Fruit fly (Drosophila melanogaster) whole organism, prepupa: Measurements from ENCODE around the gene CG42658.

ENCODE experiments used
- Blimp-1 ChIP-seq: fragments of 200-800 bp; sonication (Bioruptor generic); optimal IDR thresholded peaks from 3 replicates; lab custom pipeline; 2017; ENCODE audit warnings: missing biosample characterization, missing genetic modification characterization, mild to moderate bottlenecking, moderate library complexity, missing genetic modification reagents
- CG10631 ChIP-seq: fragments of 200-800 bp; sonication (Bioruptor generic); optimal IDR thresholded peaks from 2 replicates; lab custom pipeline; 2016; ENCODE audit warnings: missing biosample characterization, missing genetic modification characterization
- CG11762 ChIP-seq: fragments of 200-800 bp; sonication (Bioruptor generic); optimal IDR thresholded peaks from 3 replicates; lab custom pipeline; 2016; ENCODE audit warnings: missing biosample characterization, missing genetic modification characterization; ENCODE audit not compliant: insufficient read depth
- CG1621 ChIP-seq: fragments of 200-800 bp; sonication (Bioruptor generic); optimal IDR thresholded peaks from 3 replicates; lab custom pipeline; 2018; ENCODE audit warnings: missing biosample characterization, mild to moderate bottlenecking, missing genetic modification characterization
- CG16779 ChIP-seq: fragments of 200-800 bp; sonication (Bioruptor generic); optimal IDR thresholded peaks from 3 replicates; lab custom pipeline; 2017; ENCODE audit warnings: missing biosample characterization, mild to moderate bottlenecking, missing genetic modification characterization
- CG3032 ChIP-seq: fragments of 200-800 bp; optimal IDR thresholded peaks from 2 replicates; lab custom pipeline; 2019; ENCODE audit warnings: missing biosample characterization, mild to moderate bottlenecking, missing genetic modification characterization, moderate library complexity
- CG34406 ChIP-seq: fragments of 200-800 bp; sonication (Bioruptor generic); optimal IDR thresholded peaks from 3 replicates; lab custom pipeline; 2016; ENCODE audit warnings: missing biosample characterization, missing genetic modification characterization
- CG3919 ChIP-seq: fragments of 200-800 bp; sonication (Bioruptor generic); optimal IDR thresholded peaks from 3 replicates; lab custom pipeline; 2016; ENCODE audit warnings: missing biosample characterization, missing genetic modification characterization
- CG4318 ChIP-seq: fragments of 200-800 bp; sonication (Bioruptor generic); optimal IDR thresholded peaks from 3 replicates; lab custom pipeline; 2017; ENCODE audit warnings: missing biosample characterization, mild to moderate bottlenecking, missing genetic modification characterization
- CG6163 ChIP-seq: fragments of 200-800 bp; sonication (Bioruptor generic); IDR thresholded peaks from 3 replicates; pipeline ENCODE4 v1.3.6; 2022; ENCODE audit warnings: missing biosample characterization, missing genetic modification characterization
- CG6808 ChIP-seq: fragments of 200-800 bp; sonication (Bioruptor generic); optimal IDR thresholded peaks from 3 replicates; lab custom pipeline; 2017; ENCODE audit warnings: missing biosample characterization, missing genetic modification characterization, mild to moderate bottlenecking, moderate library complexity, missing genetic modification reagents
- CG8119 ChIP-seq: fragments of 200-800 bp; sonication (Bioruptor generic); IDR thresholded peaks from 3 replicates; pipeline ENCODE4 v1.3.6; 2022; ENCODE audit warnings: missing biosample characterization, missing genetic modification characterization
- CG9139 ChIP-seq: fragments of 200-800 bp; sonication (Bioruptor generic); optimal IDR thresholded peaks from 3 replicates; lab custom pipeline; 2017; ENCODE audit warnings: missing biosample characterization, mild to moderate bottlenecking, missing genetic modification characterization
- Eip78C ChIP-seq: fragments of 200-800 bp; sonication (Bioruptor generic); peaks from one replicate; lab custom pipeline; 2016; ENCODE audit warnings: missing biosample characterization, missing genetic modification characterization
- Eip93F ChIP-seq: fragments of 200-800 bp; sonication (Bioruptor generic); optimal IDR thresholded peaks from 2 replicates; lab custom pipeline; 2016; ENCODE audit warnings: missing biosample characterization, mild to moderate bottlenecking, missing genetic modification characterization
- Gug ChIP-seq: fragments of 200-800 bp; sonication (Bioruptor generic); IDR thresholded peaks from 2 replicates; pipeline ENCODE4 v1.3.6; 2022; ENCODE audit warnings: missing biosample characterization, missing genetic modification characterization
- Hr38 ChIP-seq: sonication (Bioruptor generic); optimal IDR thresholded peaks from 2 replicates; lab custom pipeline; 2016; ENCODE audit warnings: missing biosample characterization, missing genetic modification characterization
- Hr39 ChIP-seq: fragments of 200-800 bp; sonication (Bioruptor generic); optimal IDR thresholded peaks from 2 replicates; lab custom pipeline; 2016; ENCODE audit warnings: missing biosample characterization, missing genetic modification characterization
- Hr4 ChIP-seq: fragments of 200-800 bp; sonication (Bioruptor generic); optimal IDR thresholded peaks from 3 replicates; lab custom pipeline; 2016; ENCODE audit warnings: missing biosample characterization, missing genetic modification characterization
- Lpt ChIP-seq: fragments of 200-800 bp; sonication (Bioruptor generic); optimal IDR thresholded peaks from 3 replicates; lab custom pipeline; 2016; ENCODE audit warnings: missing biosample characterization, missing genetic modification characterization
- Met ChIP-seq: fragments of 200-800 bp; sonication (Bioruptor generic); optimal IDR thresholded peaks from 3 replicates; lab custom pipeline; 2016; ENCODE audit warnings: missing biosample characterization, missing genetic modification characterization
- OdsH ChIP-seq: fragments of 200-800 bp; sonication (Bioruptor generic); optimal IDR thresholded peaks from 3 replicates; lab custom pipeline; 2016; ENCODE audit warnings: missing biosample characterization, missing genetic modification characterization
- Smox ChIP-seq: fragments of 200-800 bp; sonication (Bioruptor generic); optimal IDR thresholded peaks from 3 replicates; lab custom pipeline; 2016; ENCODE audit warnings: missing biosample characterization, missing genetic modification characterization
- Sox102F ChIP-seq: fragments of 200-800 bp; sonication (Bioruptor generic); optimal IDR thresholded peaks from 2 replicates; lab custom pipeline; 2016; ENCODE audit warnings: missing biosample characterization, mild to moderate bottlenecking, missing genetic modification characterization
- Sox14 ChIP-seq: fragments of 200-800 bp; sonication (Bioruptor generic); optimal IDR thresholded peaks from 3 replicates; lab custom pipeline; 2016; ENCODE audit warnings: missing biosample characterization, missing genetic modification characterization
- Sox15 ChIP-seq: fragments of 200-800 bp; sonication (Bioruptor generic); optimal IDR thresholded peaks from 3 replicates; lab custom pipeline; 2016; ENCODE audit warnings: missing biosample characterization, missing genetic modification characterization
- dac ChIP-seq: fragments of 200-800 bp; sonication (Bioruptor generic); optimal IDR thresholded peaks from 2 replicates; lab custom pipeline; 2017; ENCODE audit warnings: missing biosample characterization, mild to moderate bottlenecking, missing genetic modification characterization
- dsx ChIP-seq: fragments of 200-800 bp; optimal IDR thresholded peaks from 3 replicates; lab custom pipeline; 2019; ENCODE audit warnings: missing biosample characterization, mild to moderate bottlenecking, missing genetic modification characterization, moderate library complexity; ENCODE audit not compliant: poor library complexity, severe bottlenecking
- esn ChIP-seq: fragments of 200-800 bp; sonication (Bioruptor generic); optimal IDR thresholded peaks from 2 replicates; lab custom pipeline; 2016; ENCODE audit warnings: missing biosample characterization, mild to moderate bottlenecking, missing genetic modification characterization, moderate library complexity
- fd59A ChIP-seq: fragments of 200-800 bp; sonication (Bioruptor generic); optimal IDR thresholded peaks from 2 replicates; lab custom pipeline; 2017; ENCODE audit warnings: missing biosample characterization, mild to moderate bottlenecking, missing genetic modification characterization, missing genetic modification reagents
- fkh ChIP-seq: fragments of 200-800 bp; sonication (Bioruptor generic); optimal IDR thresholded peaks from 3 replicates; lab custom pipeline; 2017; ENCODE audit warnings: missing biosample characterization, mild to moderate bottlenecking, missing genetic modification characterization, moderate library complexity
- net ChIP-seq: fragments of 200-800 bp; sonication (Bioruptor generic); optimal IDR thresholded peaks from 3 replicates; lab custom pipeline; 2016; ENCODE audit warnings: missing biosample characterization, missing genetic modification characterization
- pdm3 ChIP-seq: fragments of 200-800 bp; sonication (Bioruptor generic); optimal IDR thresholded peaks from 3 replicates; lab custom pipeline; 2016; ENCODE audit warnings: missing biosample characterization, missing genetic modification characterization
- svp ChIP-seq: fragments of 200-800 bp; sonication (Bioruptor generic); peaks from one replicate; lab custom pipeline; 2016; ENCODE audit warnings: missing biosample characterization, missing genetic modification characterization
- vri ChIP-seq: fragments of 200-800 bp; sonication (Bioruptor generic); optimal IDR thresholded peaks from 3 replicates; lab custom pipeline; 2016; ENCODE audit warnings: missing biosample characterization, mild to moderate bottlenecking, missing genetic modification characterization

CG42658 gene

DNA sequence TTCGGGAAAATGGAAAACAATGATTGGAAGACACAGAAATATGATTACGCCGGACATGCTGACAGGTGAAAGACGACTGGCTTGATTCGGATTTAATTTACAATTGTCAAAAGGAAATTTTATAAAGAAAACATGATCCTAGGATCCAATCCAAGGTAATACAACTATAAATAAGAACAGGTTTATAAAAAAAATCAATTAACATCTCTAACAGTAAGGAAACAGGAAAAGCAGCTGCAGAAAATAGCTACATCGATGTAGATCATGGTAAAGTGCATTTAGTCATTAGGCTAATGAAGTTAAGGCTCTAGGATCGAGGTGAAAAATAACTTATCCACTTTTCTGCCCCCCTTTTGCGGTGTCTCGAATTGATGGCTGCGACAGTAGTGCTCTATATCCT lies 1.6 kb upstream of the CG42658 start, which contains the start of gene CG17237:
TSS of gene CG17237 (minus strand) at position 101 of the 400 bp plus-strand sequence.
- TF ChIP-seq esn (GFP tag; lab: Kevin White, UChicago) (no peak), net (GFP tag; lab: Kevin White, UChicago) (no peak), Sox14 (GFP tag; lab: Kevin White, UChicago) (no peak), CG9139 (no peak), Met (GFP tag; lab: Kevin White, UChicago) (no peak), Smox (GFP tag; lab: Kevin White, UChicago) (no peak), Eip93F (GFP tag; lab: Kevin White, UChicago) (no peak), CG3032 (tag; lab: Kevin White, UChicago) (no peak), CG6808 (GFP tag; lab: Kevin White, UChicago) (no peak), CG11762 (no peak), vri (GFP tag; lab: Kevin White, UChicago) (no peak), fkh (GFP tag; lab: Kevin White, UChicago) (no peak), CG16779 (tag; lab: Kevin White, UChicago) (no peak), Hr4 (no peak), Sox15 (GFP tag; lab: Kevin White, UChicago) (no peak), svp (GFP tag; lab: Kevin White, UChicago) (no peak), CG3919 (GFP tag; lab: Kevin White, UChicago) (no peak), CG8119 (GFP tag; lab: Robert Waterston, UW) (no peak), Lpt (no peak)

dm6 chr2L:2286773-2287172 lies 934 bp downstream of the CG42658 start, which contains the start of gene CG31681:
Gene CG31681 (minus strand): TSS chr2L:2286873.
- TF ChIP-seq Sox102F (no peak), CG6808 (GFP tag; lab: Kevin White, UChicago) (no peak), dsx (GFP tag; lab: Kevin White, UChicago) (no peak), Eip93F (GFP tag; lab: Kevin White, UChicago) (no peak), vri (GFP tag; lab: Kevin White, UChicago) (no peak), CG3919 (GFP tag; lab: Kevin White, UChicago) (no peak), CG11762 (no peak), Hr39 (GFP tag; lab: Kevin White, UChicago) (no peak), Blimp-1 (GFP tag; lab: Kevin White, UChicago) (no peak), Hr38 (GFP tag; lab: Kevin White, UChicago) (no peak), Gug (no peak), CG8119 (GFP tag; lab: Robert Waterston, UW) (no peak), OdsH (GFP tag; lab: Kevin White, UChicago) (no peak), CG4318 (GFP tag; lab: Kevin White, UChicago) (no peak), pdm3 (GFP tag; lab: Kevin White, UChicago) (no peak), CG34406 (GFP tag; lab: Kevin White, UChicago) (no peak), Sox14 (GFP tag; lab: Kevin White, UChicago) (no peak)

- TF ChIP-seq Eip78C (GFP tag; lab: Kevin White, UChicago), result no peak
- no peak for TF ChIP-seq CG3919 (GFP tag; lab: Kevin White, UChicago)
Observed at dm6 chr2L:2284863-2285262, 2.8 kb downstream of the CG42658 start, which contains the start of gene CG4271. Gene CG4271 (plus strand): TSS chr2L:2285163.

DNA sequence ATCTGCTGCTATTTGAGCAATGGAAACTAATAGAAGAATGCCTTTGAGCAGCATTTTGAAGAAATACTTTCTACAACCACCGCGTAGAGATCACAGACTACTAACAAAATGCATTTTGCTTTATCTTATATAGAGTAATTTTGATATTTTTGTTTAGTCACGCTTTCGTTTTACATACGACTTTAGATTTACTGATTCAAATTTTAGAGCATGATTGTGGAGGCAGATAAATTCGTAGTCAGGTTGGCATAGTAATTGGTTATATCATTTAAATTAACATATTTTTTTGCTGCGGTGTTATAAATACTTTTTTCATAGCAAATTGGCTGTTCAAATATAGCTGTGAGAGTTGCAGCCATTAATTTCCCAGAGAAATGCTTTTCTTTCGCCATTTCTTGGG lies 18.7 kb downstream of the CG42658 start, which contains the start of gene CG17242:
TSS of gene CG17242 (minus strand) at position 101 of the 400 bp plus-strand sequence.
- TF ChIP-seq CG1621 (no peak), dac (no peak), CG6163 (GFP tag; lab: Robert Waterston, UW) (no peak), CG10631 (no peak), fd59A (no peak)
- TF ChIP-seq, all 60 proteins: peak for 0
